Fruit fly (Drosophila melanogaster): ENCODE results near the gene Gs1.

DNA sequence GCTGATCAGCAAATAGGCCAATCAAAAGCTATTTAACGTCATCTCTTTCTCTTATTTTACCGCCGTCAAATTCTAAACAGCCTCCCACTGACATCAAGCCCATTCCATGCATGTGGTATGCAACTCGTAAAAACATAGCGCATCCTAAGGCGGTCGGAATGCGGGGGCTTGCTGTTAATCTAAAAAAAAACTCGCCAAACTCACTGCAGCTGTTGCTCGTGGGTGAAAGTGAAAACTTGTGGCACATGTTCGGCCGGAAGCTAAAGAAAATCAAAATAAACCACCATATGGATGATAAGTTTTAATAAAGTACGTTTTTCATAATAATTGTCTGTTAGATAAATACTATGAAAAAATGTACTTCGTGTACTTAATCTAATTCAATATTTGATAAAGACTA is 37.8 kb upstream of the Gs1 start:
- no peak for TF ChIP-seq usp (GFP tag; optimal IDR thresholded peaks at IDR 0.05)
- no peak for TF ChIP-seq Dll (optimal IDR thresholded peaks at IDR 0.05)

Data from whole organism.